Worm (Caenorhabditis elegans): ENCODE data around the gene C50H2.4.

The C50H2.4 gene

DNA sequence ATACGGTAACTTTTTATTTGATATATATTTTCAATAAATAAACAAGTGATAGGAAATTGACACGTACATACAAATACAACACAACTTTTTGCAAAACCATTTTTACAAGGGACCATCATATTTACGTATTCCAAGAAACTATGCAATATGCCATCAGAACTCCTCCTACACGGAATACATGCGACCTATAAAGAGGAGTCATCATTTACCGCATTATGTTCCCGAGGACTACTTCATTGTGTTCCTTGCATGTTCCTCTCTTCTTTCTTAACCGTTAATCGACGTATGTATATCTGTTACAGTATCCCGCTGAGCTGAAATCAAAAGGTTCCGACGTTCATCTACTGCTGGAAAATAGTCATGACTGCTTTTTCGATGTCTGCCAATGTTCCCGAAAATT, 1.6 kb downstream of the C50H2.4 start, which contains the start of gene C50H2.5:
Gene C50H2.5 (plus strand): TSS at position 301 of the 400 bp plus-strand sequence.
- TF ChIP-seq W03F9.2 (tag; optimal IDR thresholded peaks at IDR 0.05): no peak
- no peak for TF ChIP-seq dao-5 (tag; optimal IDR thresholded peaks at IDR 0.05)
- no peak for TF ChIP-seq him-1 (tag; optimal IDR thresholded peaks at IDR 0.05)

ce11 chrV:9921288-9921687, 4.5 kb downstream of the C50H2.4 start, which contains the start of gene ceh-75:
Gene ceh-75 (plus strand): TSS chrV:9921337.
- TF ChIP-seq dao-5 (tag; optimal IDR thresholded peaks at IDR 0.05): no peak
- no peak for TF ChIP-seq him-1 (tag; optimal IDR thresholded peaks at IDR 0.05)
- no peak for TF ChIP-seq W03F9.2 (tag; optimal IDR thresholded peaks at IDR 0.05)

ce11 chrV:9922481-9922880, 5.7 kb downstream of the C50H2.4 start, which contains the start of gene C50H2.7:
Gene C50H2.7 (plus strand): TSS chrV:9922781.
- no peak for TF ChIP-seq dao-5 (tag; optimal IDR thresholded peaks at IDR 0.05)

DNA sequence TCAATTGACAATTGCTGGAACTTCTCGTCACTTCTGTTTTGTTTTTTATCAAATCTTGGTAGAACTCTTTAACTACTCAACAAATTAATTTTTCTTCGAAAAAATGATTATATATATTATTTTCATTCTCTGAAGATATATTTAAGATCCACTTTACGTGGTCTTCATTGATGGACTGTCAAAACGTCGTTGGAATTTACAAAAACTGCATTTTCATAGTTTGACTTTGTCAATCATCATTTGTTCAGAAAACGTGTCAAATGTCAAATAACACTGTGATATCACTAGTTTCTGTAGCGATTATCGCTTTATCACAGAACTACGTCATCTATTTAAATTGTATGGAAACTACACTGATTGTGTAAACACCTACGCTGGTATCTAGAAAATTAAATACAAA, 7.6 kb downstream of the C50H2.4 start:
- TF ChIP-seq dao-5 (tag; optimal IDR thresholded peaks at IDR 0.05): no peak
- no peak for TF ChIP-seq W03F9.2 (tag; optimal IDR thresholded peaks at IDR 0.05)
- TF ChIP-seq him-1 (tag; optimal IDR thresholded peaks at IDR 0.05): no peak

- TF ChIP-seq W03F9.2 (tag; optimal IDR thresholded peaks at IDR 0.05) (no peak), dao-5 (tag; optimal IDR thresholded peaks at IDR 0.05) (no peak), him-1 (tag; optimal IDR thresholded peaks at IDR 0.05) (no peak)
These were observed 8.9 kb downstream of the C50H2.4 start for ce11 chrV:9925647-9926046.

DNA sequence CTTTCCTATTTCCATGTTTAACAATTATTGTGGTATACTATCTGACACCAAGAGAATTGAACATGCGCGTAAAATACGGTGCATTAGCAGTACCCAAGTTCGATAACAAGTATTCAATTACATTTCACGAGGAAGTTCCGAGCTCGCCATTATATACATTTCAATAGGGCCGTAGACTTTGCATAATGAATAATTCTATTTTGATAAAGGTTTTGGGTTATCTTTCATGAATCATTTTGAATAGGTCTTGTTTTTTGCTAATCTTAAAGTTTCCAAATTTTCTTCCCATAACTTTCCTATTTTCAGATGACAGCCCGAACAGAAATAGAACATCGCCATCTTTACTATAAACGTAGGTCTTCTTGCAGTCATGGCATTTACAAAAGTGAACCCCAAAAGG, 9.5 kb downstream of the C50H2.4 start, which contains the start of gene C50H2.13:
Gene C50H2.13 (plus strand): TSS at position 301 of the 400 bp plus-strand sequence.
- TF ChIP-seq W03F9.2 (tag; optimal IDR thresholded peaks at IDR 0.05): no peak
- no peak for TF ChIP-seq him-1 (tag; optimal IDR thresholded peaks at IDR 0.05)
- TF ChIP-seq dao-5 (tag; optimal IDR thresholded peaks at IDR 0.05): no peak

- TF ChIP-seq him-1 (tag; optimal IDR thresholded peaks at IDR 0.05): no peak
- TF ChIP-seq W03F9.2 (tag; optimal IDR thresholded peaks at IDR 0.05): no peak
- no peak for TF ChIP-seq dao-5 (tag; optimal IDR thresholded peaks at IDR 0.05)
These were observed 10.6 kb downstream of the C50H2.4 start for ce11 chrV:9927381-9927780.

- TF ChIP-seq dao-5 (tag; optimal IDR thresholded peaks at IDR 0.05): no peak
- TF ChIP-seq him-1 (tag; optimal IDR thresholded peaks at IDR 0.05): no peak
- no peak for TF ChIP-seq W03F9.2 (tag; optimal IDR thresholded peaks at IDR 0.05)
These were observed 11.2 kb downstream of the C50H2.4 start for ce11 chrV:9927954-9928353.

- TF ChIP-seq W03F9.2 (tag; optimal IDR thresholded peaks at IDR 0.05) (no peak), dao-5 (tag; optimal IDR thresholded peaks at IDR 0.05) (no peak), him-1 (tag; optimal IDR thresholded peaks at IDR 0.05) (no peak)
These were observed 13.9 kb downstream of the C50H2.4 start, which contains the start of the genes rmh-2 and suds-3 for ce11 chrV:9930612-9931065. Gene rmh-2 (minus strand): TSS chrV:9930775. Gene suds-3 (plus strand): TSS chrV:9931015.

- TF ChIP-seq him-1 (tag; optimal IDR thresholded peaks at IDR 0.05) (no peak), W03F9.2 (tag; optimal IDR thresholded peaks at IDR 0.05) (no peak), dao-5 (tag; optimal IDR thresholded peaks at IDR 0.05) (no peak)
These were observed 20.7 kb downstream of the C50H2.4 start, which contains the start of gene srj-33 for ce11 chrV:9937435-9937834. Gene srj-33 (minus strand): TSS chrV:9937535.

DNA sequence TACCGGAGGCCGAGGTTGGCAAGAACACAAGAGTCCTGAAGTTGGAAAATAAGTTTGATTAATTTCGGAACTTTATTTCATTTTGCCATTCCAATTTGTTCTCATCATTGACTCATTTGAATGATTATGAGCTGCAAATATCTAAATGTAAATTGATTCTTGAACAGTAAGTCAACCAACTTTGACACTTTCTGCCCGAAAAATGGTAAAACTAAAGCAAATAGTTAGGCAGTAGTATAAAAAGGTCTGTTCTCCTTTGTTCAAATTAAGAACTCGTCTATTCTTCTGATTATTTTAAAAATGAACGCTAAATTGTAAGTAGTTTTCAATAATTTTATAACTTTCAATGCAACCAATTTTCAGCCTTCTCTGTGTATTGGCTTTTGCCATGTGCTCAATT, 26.3 kb downstream of the C50H2.4 start, which contains the start of gene fipr-12:
Gene fipr-12 (plus strand): TSS at position 301 of the 400 bp plus-strand sequence.
- TF ChIP-seq him-1 (tag; optimal IDR thresholded peaks at IDR 0.05) (no peak), W03F9.2 (tag; optimal IDR thresholded peaks at IDR 0.05) (no peak), dao-5 (tag; optimal IDR thresholded peaks at IDR 0.05) (no peak)

- TF ChIP-seq him-1 (tag; optimal IDR thresholded peaks at IDR 0.05): no peak
- TF ChIP-seq W03F9.2 (tag; optimal IDR thresholded peaks at IDR 0.05): no peak
- no peak for TF ChIP-seq dao-5 (tag; optimal IDR thresholded peaks at IDR 0.05)
These were observed 27.3 kb downstream of the C50H2.4 start, which contains the start of gene sre-28 for ce11 chrV:9944093-9944492. Gene sre-28 (plus strand): TSS chrV:9944393.

DNA sequence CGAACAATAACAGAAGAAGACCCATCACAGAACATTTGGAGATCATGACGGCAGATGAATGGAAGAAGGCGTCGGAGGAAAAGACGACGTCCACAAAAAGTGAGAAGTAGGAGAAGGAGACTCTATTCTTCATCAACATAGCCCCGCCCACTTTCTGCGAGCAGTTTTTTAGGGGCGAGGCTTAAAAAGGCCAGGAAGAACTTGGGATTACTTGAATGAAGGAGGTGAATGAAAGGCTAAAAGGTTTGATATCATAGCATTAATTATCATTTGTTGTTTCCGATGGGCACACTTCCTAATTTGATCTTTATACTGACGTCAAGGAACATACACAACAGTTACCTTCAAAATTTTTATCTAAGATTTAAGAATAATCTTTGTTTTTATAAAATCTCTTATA, 32.1 kb downstream of the C50H2.4 start, which contains the start of gene nlp-58:
Gene nlp-58 (minus strand): TSS at position 101 of the 400 bp plus-strand sequence.
- TF ChIP-seq dao-5 (tag; optimal IDR thresholded peaks at IDR 0.05) (no peak), W03F9.2 (tag; optimal IDR thresholded peaks at IDR 0.05) (no peak), him-1 (tag; optimal IDR thresholded peaks at IDR 0.05) (no peak)

ce11 chrV:9950861-9951260, 34.1 kb downstream of the C50H2.4 start, which contains the start of gene ttr-46:
Gene ttr-46 (plus strand): TSS chrV:9951233.
- TF ChIP-seq dao-5 (tag; optimal IDR thresholded peaks at IDR 0.05): no peak
- TF ChIP-seq W03F9.2 (tag; optimal IDR thresholded peaks at IDR 0.05): no peak
- TF ChIP-seq him-1 (tag; optimal IDR thresholded peaks at IDR 0.05): no peak

DNA sequence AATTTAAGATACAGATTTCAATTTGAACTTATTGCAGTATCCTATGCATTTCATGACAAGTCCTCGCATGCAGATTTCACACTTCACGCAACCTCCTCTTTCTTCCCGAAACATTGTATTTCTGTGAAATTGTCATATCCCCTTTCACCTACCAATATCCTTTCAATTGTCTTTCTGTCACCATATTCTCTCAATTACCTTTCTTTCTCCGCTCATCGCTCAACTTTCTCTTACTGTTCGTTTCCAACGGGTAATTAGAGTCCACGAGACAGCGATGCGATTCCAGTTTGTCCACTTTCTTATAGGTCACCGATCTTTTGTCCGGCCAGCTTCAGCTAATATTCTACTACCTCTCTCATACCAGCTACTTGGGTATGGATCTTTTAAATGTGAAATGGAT, 35.6 kb downstream of the C50H2.4 start, which contains the start of gene mam-5:
Gene mam-5 (plus strand): TSS at position 304 of the 400 bp plus-strand sequence.
- TF ChIP-seq dao-5 (tag; optimal IDR thresholded peaks at IDR 0.05): no peak
